Worm (Caenorhabditis elegans) whole organism, L3 larva: ENCODE measurements around the gene mrps-5.

Experiments
- R02D3.7 ChIP-seq: fragments of 150-350 bp; optimal IDR thresholded peaks from 2 replicates; lab custom pipeline; 2014; ENCODE audit warnings: missing biosample characterization, missing genetic modification characterization
- ZK546.5 ChIP-seq: sonication (generic microtip); optimal IDR thresholded peaks from 2 replicates; lab custom pipeline; 2017; ENCODE audit warnings: missing biosample characterization, missing genetic modification characterization
- aly-2 ChIP-seq: fragments of 150-350 bp; optimal IDR thresholded peaks from 2 replicates; lab custom pipeline; 2014; ENCODE audit warnings: missing biosample characterization, missing genetic modification characterization
- ama-1 ChIP-seq: fragments of 150-350 bp; optimal IDR thresholded peaks from 2 replicates; lab custom pipeline; 2018
- ceh-16 ChIP-seq: sonication (generic microtip); optimal IDR thresholded peaks from 2 replicates; lab custom pipeline; 2017; ENCODE audit warnings: missing biosample characterization, missing genetic modification characterization
- ceh-28 ChIP-seq: fragments of 150-350 bp; optimal IDR thresholded peaks from 2 replicates; lab custom pipeline; 2014; ENCODE audit warnings: missing biosample characterization, missing genetic modification reagents, missing genetic modification characterization
- ceh-82 ChIP-seq: fragments of 150-350 bp; optimal IDR thresholded peaks from 2 replicates; lab custom pipeline; 2014; ENCODE audit warnings: missing biosample characterization, missing genetic modification characterization
- ceh-9 ChIP-seq: sonication (generic microtip); optimal IDR thresholded peaks from 2 replicates; lab custom pipeline; 2018; ENCODE audit warnings: missing biosample characterization, missing genetic modification characterization
- daf-12 ChIP-seq: fragments of 150-350 bp; optimal IDR thresholded peaks from 2 replicates; lab custom pipeline; 2014; ENCODE audit warnings: missing biosample characterization, missing genetic modification reagents, missing genetic modification characterization
- egl-27 ChIP-seq: sonication (generic microtip); optimal IDR thresholded peaks from 4 replicates; lab custom pipeline; 2017; ENCODE audit warnings: missing biosample characterization, missing genetic modification reagents, missing genetic modification characterization
- egl-5 ChIP-seq: fragments of 150-350 bp; optimal IDR thresholded peaks from 2 replicates; lab custom pipeline; 2017; ENCODE audit warnings: missing biosample characterization, missing genetic modification reagents, missing genetic modification characterization, inconsistent platforms
- elt-1 ChIP-seq: fragments of 150-350 bp; optimal IDR thresholded peaks from 2 replicates; lab custom pipeline; 2014; ENCODE audit warnings: missing biosample characterization, missing genetic modification characterization
- elt-2 ChIP-seq: sonication (generic microtip); optimal IDR thresholded peaks from 2 replicates; lab custom pipeline; 2016; ENCODE audit warnings: missing genetic modification reagents, mild to moderate bottlenecking, missing genetic modification characterization, missing compliant biosample characterization
- elt-3 ChIP-seq, 3 experiments: fragments of 150-350 bp in 1 of 3; sonication (generic microtip) in 2 of 3; optimal IDR thresholded peaks; 2 replicates in 2 of 3; 4 replicates in 1 of 3; lab custom pipeline; 2014 to 2017; ENCODE audit warnings: missing biosample characterization in 3 of 3, missing genetic modification characterization in 3 of 3
- eor-1 ChIP-seq, 2 experiments: fragments of 150-350 bp; optimal IDR thresholded peaks; 2 replicates each; lab custom pipeline; 2014 to 2018; ENCODE audit warnings: missing biosample characterization in 2 of 2, missing genetic modification characterization in 2 of 2
- fkh-10 ChIP-seq: sonication (generic microtip); optimal IDR thresholded peaks from 2 replicates; lab custom pipeline; 2017; ENCODE audit warnings: missing biosample characterization, missing genetic modification reagents, missing genetic modification characterization
- fkh-2 ChIP-seq: fragments of 150-350 bp; optimal IDR thresholded peaks from 2 replicates; lab custom pipeline; 2014; ENCODE audit warnings: missing biosample characterization, missing genetic modification reagents, missing genetic modification characterization
- fos-1 ChIP-seq: fragments of 150-350 bp; optimal IDR thresholded peaks from 2 replicates; lab custom pipeline; 2014; ENCODE audit warnings: missing biosample characterization, missing genetic modification characterization
- hmg-11 ChIP-seq: sonication (generic microtip); optimal IDR thresholded peaks from 2 replicates; lab custom pipeline; 2016; ENCODE audit warnings: missing genetic modification characterization, missing compliant biosample characterization
- jun-1 ChIP-seq: fragments of 150-350 bp; optimal IDR thresholded peaks from 2 replicates; lab custom pipeline; 2014; ENCODE audit warnings: missing biosample characterization, missing genetic modification reagents, missing genetic modification characterization
- lin-15B ChIP-seq: fragments of 150-350 bp; optimal IDR thresholded peaks from 2 replicates; lab custom pipeline; 2014; ENCODE audit warnings: missing biosample characterization, missing genetic modification characterization
- lin-39 ChIP-seq: fragments of 150-350 bp; optimal IDR thresholded peaks from 2 replicates; lab custom pipeline; 2018; ENCODE audit warnings: missing biosample characterization, missing genetic modification reagents, missing genetic modification characterization
- lsy-12 ChIP-seq: sonication (generic microtip); optimal IDR thresholded peaks from 2 replicates; lab custom pipeline; 2016; ENCODE audit warnings: mild to moderate bottlenecking, missing genetic modification characterization, missing compliant biosample characterization
- mdl-1 ChIP-seq: fragments of 150-350 bp; optimal IDR thresholded peaks from 2 replicates; lab custom pipeline; 2014; ENCODE audit warnings: missing biosample characterization, missing genetic modification characterization
- mml-1 ChIP-seq: fragments of 150-350 bp; sonication (generic microtip); optimal IDR thresholded peaks from 3 replicates; lab custom pipeline; 2014; ENCODE audit warnings: missing biosample characterization, missing genetic modification characterization
- nfya-1 ChIP-seq: sonication (generic microtip); optimal IDR thresholded peaks from 2 replicates; lab custom pipeline; 2017; ENCODE audit warnings: missing genetic modification characterization, mild to moderate bottlenecking, missing compliant biosample characterization, antibody characterized with exemption, moderate library complexity; ENCODE audit not compliant: insufficient read depth
- nhr-11 ChIP-seq: fragments of 150-350 bp; optimal IDR thresholded peaks from 2 replicates; lab custom pipeline; 2014; ENCODE audit warnings: missing biosample characterization, missing genetic modification characterization
- nhr-12 ChIP-seq: fragments of 150-350 bp; optimal IDR thresholded peaks from 2 replicates; lab custom pipeline; 2014; ENCODE audit warnings: missing biosample characterization, missing genetic modification characterization
- nhr-23 ChIP-seq: fragments of 150-350 bp; optimal IDR thresholded peaks from 2 replicates; lab custom pipeline; 2014; ENCODE audit warnings: missing biosample characterization, missing genetic modification reagents, missing genetic modification characterization
- nhr-237 ChIP-seq: fragments of 150-350 bp; optimal IDR thresholded peaks from 2 replicates; lab custom pipeline; 2014; ENCODE audit warnings: missing biosample characterization, missing genetic modification characterization
- nhr-25 ChIP-seq: sonication (generic microtip); optimal IDR thresholded peaks from 2 replicates; lab custom pipeline; 2017; ENCODE audit warnings: missing biosample characterization, missing genetic modification characterization
- nhr-28 ChIP-seq: fragments of 150-350 bp; optimal IDR thresholded peaks from 2 replicates; lab custom pipeline; 2014; ENCODE audit warnings: missing biosample characterization, missing genetic modification characterization
- nhr-43 ChIP-seq: sonication (generic microtip); optimal IDR thresholded peaks from 2 replicates; lab custom pipeline; 2016; ENCODE audit warnings: mild to moderate bottlenecking, missing genetic modification characterization, missing compliant biosample characterization; ENCODE audit not compliant: poor library complexity, severe bottlenecking
- nhr-67 ChIP-seq: fragments of 150-350 bp; optimal IDR thresholded peaks from 2 replicates; lab custom pipeline; 2014; ENCODE audit warnings: missing biosample characterization, missing genetic modification characterization
- nhr-76 ChIP-seq: fragments of 150-350 bp; sonication (generic microtip); optimal IDR thresholded peaks from 5 replicates; lab custom pipeline; 2014; ENCODE audit warnings: missing biosample characterization, missing genetic modification characterization
- nhr-77 ChIP-seq: fragments of 150-350 bp; optimal IDR thresholded peaks from 2 replicates; lab custom pipeline; 2014; ENCODE audit warnings: missing biosample characterization, missing genetic modification characterization
- pha-4 ChIP-seq: fragments of 150-350 bp; optimal IDR thresholded peaks from 2 replicates; lab custom pipeline; 2014; ENCODE audit warnings: missing biosample characterization, missing genetic modification reagents, missing genetic modification characterization
- pqm-1 ChIP-seq: fragments of 150-350 bp; optimal IDR thresholded peaks from 2 replicates; lab custom pipeline; 2017; ENCODE audit warnings: missing biosample characterization, missing genetic modification characterization, inconsistent platforms
- sea-2 ChIP-seq: fragments of 150-350 bp; sonication (generic microtip); optimal IDR thresholded peaks from 4 replicates; lab custom pipeline; 2014; ENCODE audit warnings: missing biosample characterization, missing genetic modification reagents, missing genetic modification characterization
- skn-1 ChIP-seq: fragments of 150-350 bp; optimal IDR thresholded peaks from 2 replicates; lab custom pipeline; 2014; ENCODE audit warnings: missing biosample characterization, missing genetic modification characterization
- snpc-4 ChIP-seq: fragments of 150-350 bp; optimal IDR thresholded peaks from 2 replicates; lab custom pipeline; 2014; ENCODE audit warnings: missing biosample characterization, missing genetic modification characterization
- tbx-2 ChIP-seq: sonication (generic microtip); optimal IDR thresholded peaks from 2 replicates; lab custom pipeline; 2016; ENCODE audit warnings: mild to moderate bottlenecking, missing genetic modification characterization, missing compliant biosample characterization
- unc-39 ChIP-seq: sonication (generic microtip); optimal IDR thresholded peaks from 4 replicates; lab custom pipeline; 2017; ENCODE audit warnings: missing biosample characterization, missing genetic modification characterization
- unc-62 ChIP-seq: fragments of 150-350 bp; sonication (generic microtip); optimal IDR thresholded peaks from 4 replicates; lab custom pipeline; 2014; ENCODE audit warnings: missing biosample characterization, missing genetic modification reagents, missing genetic modification characterization
- zag-1 ChIP-seq: fragments of 150-350 bp; optimal IDR thresholded peaks from 2 replicates; lab custom pipeline; 2014; ENCODE audit warnings: missing biosample characterization, missing genetic modification characterization
- ztf-11 ChIP-seq: fragments of 150-350 bp; optimal IDR thresholded peaks from 2 replicates; lab custom pipeline; 2014; ENCODE audit warnings: missing biosample characterization, missing genetic modification characterization
- ztf-4 ChIP-seq: fragments of 150-350 bp; optimal IDR thresholded peaks from 2 replicates; lab custom pipeline; 2014; ENCODE audit warnings: missing biosample characterization, missing genetic modification characterization

Gene mrps-5

DNA sequence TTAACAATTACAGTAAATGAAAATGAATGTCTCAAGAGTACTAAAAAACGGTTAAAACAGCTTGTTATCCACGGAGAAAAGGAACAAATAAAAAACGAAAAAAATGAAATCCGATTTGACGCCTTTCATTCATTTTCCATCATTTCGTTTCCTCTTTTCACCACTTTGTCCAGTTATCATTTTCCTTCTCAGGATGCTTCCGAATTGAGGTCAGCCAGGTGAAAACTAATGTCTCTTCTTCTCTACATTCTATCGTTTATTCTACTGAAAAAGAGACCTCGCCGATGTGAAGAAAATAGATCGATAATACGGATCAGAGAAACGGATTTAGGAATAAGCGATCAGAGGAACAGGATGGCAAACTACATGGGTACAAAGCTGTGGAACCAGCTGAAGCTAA is 37.2 kb upstream of the mrps-5 start:
- TF ChIP-seq ceh-9 (no peak), nhr-23 (tag; lab: Kevin White, UChicago) (peak; percentile 50), ama-1 (no peak)

DNA sequence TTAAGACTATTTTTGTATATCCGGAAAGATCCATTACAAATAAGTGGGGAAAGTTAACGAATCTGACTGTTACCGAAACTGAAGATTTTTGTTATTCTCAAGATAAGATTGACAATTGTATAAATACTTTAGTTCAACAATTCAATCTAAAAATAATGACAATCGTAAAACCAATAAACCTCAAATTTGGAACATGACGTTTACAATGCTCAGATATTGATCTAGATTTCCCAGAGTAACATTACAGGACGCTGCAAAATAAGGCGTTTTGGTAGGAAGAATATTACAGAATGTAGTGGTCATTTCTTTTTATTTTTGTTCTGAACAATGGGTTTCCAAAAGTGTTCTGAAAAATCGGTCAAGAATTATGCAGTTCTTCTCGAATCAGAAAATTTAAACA is 36.5 kb upstream of the mrps-5 start, which contains the start of gene F45D3.1:
Gene F45D3.1, plus strand, starts transcription at position 301 of the 400 bp plus-strand sequence.
- TF ChIP-seq nhr-12 (tag; lab: Kevin White, UChicago), result no peak

DNA sequence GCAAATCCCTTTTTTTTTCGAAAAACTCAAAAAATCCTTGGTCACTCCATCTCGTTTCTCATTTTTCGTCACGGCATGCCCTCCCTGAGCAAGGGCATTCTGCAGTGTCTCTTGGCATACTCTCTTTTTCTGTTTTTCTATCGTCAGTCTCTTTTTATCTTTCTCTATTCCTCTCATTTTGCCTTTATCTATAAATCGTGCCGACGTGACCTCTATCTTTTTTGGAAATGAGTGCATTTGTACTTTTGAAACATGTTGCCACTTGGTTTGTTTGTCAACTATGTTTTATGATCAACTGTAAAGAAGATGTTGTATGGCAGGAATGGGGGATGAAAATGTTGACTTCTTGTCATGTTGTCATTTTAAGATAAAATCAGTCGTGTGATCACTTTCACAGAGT is 34.4 kb upstream of the mrps-5 start:
- TF ChIP-seq nfya-1 (tag; lab: Kevin White, UChicago), result peak; percentile 82
- no peak for TF ChIP-seq ceh-9
- no peak for TF ChIP-seq nhr-67 (tag; lab: Kevin White, UChicago)
- no peak for TF ChIP-seq nhr-43 (tag; lab: Kevin White, UChicago)
- TF ChIP-seq nhr-77 (tag; lab: Kevin White, UChicago), result no peak
- TF ChIP-seq snpc-4 (tag; lab: Kevin White, UChicago), result peak; percentile 30
- TF ChIP-seq sea-2 (GFP tag; lab: Kevin White, UChicago), result no peak
- no peak for TF ChIP-seq fkh-10
- peak; percentile 42 for TF ChIP-seq mdl-1
- TF ChIP-seq fos-1 (tag; lab: Kevin White, UChicago), result no peak
- no peak for TF ChIP-seq nhr-76
- TF ChIP-seq zag-1 (tag; lab: Kevin White, UChicago), result no peak
- peak; percentile 17 for TF ChIP-seq lin-39 (tag; lab: Kevin White, UChicago)
- TF ChIP-seq ztf-11 (tag; lab: Kevin White, UChicago), result no peak
- peak; percentile 66 for TF ChIP-seq pqm-1 (tag; lab: Kevin White, UChicago)
- peak; percentile 12 for TF ChIP-seq lin-15B (tag; lab: Kevin White, UChicago)
- no peak for TF ChIP-seq egl-27 (tag; lab: Kevin White, UChicago)
- TF ChIP-seq nhr-237 (tag; lab: Kevin White, UChicago), result no peak
- TF ChIP-seq ztf-4 (tag; lab: Kevin White, UChicago), result no peak
- TF ChIP-seq unc-62 (GFP tag; lab: Kevin White, UChicago), result peak; percentile 84
- peak; percentile 91 for TF ChIP-seq nhr-25 (tag; lab: Kevin White, UChicago)
- no peak for TF ChIP-seq lsy-12
- peak; percentile 8 for TF ChIP-seq tbx-2 (tag; lab: Kevin White, UChicago)
- TF ChIP-seq ceh-28 (tag; lab: Kevin White, UChicago), result peak; percentile 15
- TF ChIP-seq egl-5 (tag; lab: Kevin White, UChicago), result no peak
- TF ChIP-seq nhr-23 (tag; lab: Kevin White, UChicago), result peak; percentile 16
- no peak for TF ChIP-seq nhr-11 (tag; lab: Kevin White, UChicago)
- no peak for TF ChIP-seq unc-39 (tag; lab: Kevin White, UChicago)
- peak; percentile 92 for TF ChIP-seq daf-12 (tag; lab: Kevin White, UChicago)
- no peak for TF ChIP-seq ZK546.5 (tag; lab: Kevin White, UChicago)
- no peak for TF ChIP-seq ama-1
- TF ChIP-seq elt-3 (tag; optimal IDR thresholded peaks at IDR 0.05; lab: Kevin White, UChicago), result peak in 1 of 3 experiments; percentile 27
- TF ChIP-seq aly-2 (tag; lab: Kevin White, UChicago), result no peak
- no peak for TF ChIP-seq ceh-82 (tag; lab: Kevin White, UChicago)
- TF ChIP-seq nhr-12 (tag; lab: Kevin White, UChicago), result no peak
- peak; percentile 57 for TF ChIP-seq elt-1 (tag; lab: Kevin White, UChicago)
- peak; percentile 40 for TF ChIP-seq elt-2 (tag; lab: Kevin White, UChicago)
- no peak for TF ChIP-seq nhr-28 (tag; lab: Kevin White, UChicago)
- no peak for TF ChIP-seq eor-1 (tag; optimal IDR thresholded peaks at IDR 0.05; lab: Kevin White, UChicago)
- no peak for TF ChIP-seq mml-1 (tag; lab: Kevin White, UChicago)
- TF ChIP-seq R02D3.7, result peak; percentile 19
- peak; percentile 48 for TF ChIP-seq hmg-11 (tag; lab: Kevin White, UChicago)
- no peak for TF ChIP-seq ceh-16 (tag; lab: Kevin White, UChicago)
- TF ChIP-seq pha-4, result peak; percentile 35
- TF ChIP-seq jun-1 (tag; lab: Kevin White, UChicago), result peak; percentile 44
- TF ChIP-seq skn-1, result no peak
- no peak for TF ChIP-seq fkh-2
